Worm (Caenorhabditis elegans) whole organism, young adult: Measurements from ENCODE around the gene F14F7.7.
A peak's percentile ranks its signal among the peaks of the same experiment; 100 is the strongest.

ENCODE experiments used
- C06A6.2 ChIP-seq: fragments of 200-800 bp; sonication (Bioruptor generic); conservative IDR thresholded peaks from 2 replicates; pipeline ENCODE4 v1.3.6; 2022; ENCODE audit warnings: missing genetic modification characterization, missing compliant biosample characterization
- K12H6.12 ChIP-seq: fragments of 200-800 bp; sonication (Bioruptor generic); optimal IDR thresholded peaks from 2 replicates; lab custom pipeline; 2018; ENCODE audit warnings: mild to moderate bottlenecking, missing genetic modification characterization, missing compliant biosample characterization
- ceh-58 ChIP-seq: fragments of 200-800 bp; sonication (Bioruptor generic); IDR thresholded peaks from 2 replicates; pipeline ENCODE4 v1.3.6; 2022; ENCODE audit warnings: missing genetic modification characterization, missing compliant biosample characterization
- dpl-1 ChIP-seq: fragments of 150-350 bp; optimal IDR thresholded peaks from 2 replicates; lab custom pipeline; 2014; ENCODE audit warnings: missing biosample characterization, missing genetic modification reagents, missing genetic modification characterization
- mcd-1 ChIP-seq: fragments of 200-800 bp; sonication (Bioruptor generic); IDR thresholded peaks from 2 replicates; pipeline ENCODE4 v1.3.6; 2022; ENCODE audit warnings: missing genetic modification reagents, missing genetic modification characterization, missing compliant biosample characterization
- snpc-4 ChIP-seq, 5 experiments: fragments of 150-350 bp in 1 of 5; sonication (generic microtip) in 4 of 5; optimal IDR thresholded peaks; 2 replicates each; lab custom pipeline; 2014 to 2018; ENCODE audit warnings: missing genetic modification characterization in 5 of 5, missing biosample characterization in 3 of 5, antibody characterized with exemption in 2 of 5, mild to moderate bottlenecking in 2 of 5, missing compliant biosample characterization in 2 of 5, missing genotype in 2 of 5, moderate library complexity in 2 of 5, missing genetic modification reagents in 1 of 5
- unc-62 ChIP-seq: fragments of 150-350 bp; optimal IDR thresholded peaks from 2 replicates; lab custom pipeline; 2014; ENCODE audit warnings: missing biosample characterization, missing genetic modification reagents, missing genetic modification characterization

DNA sequence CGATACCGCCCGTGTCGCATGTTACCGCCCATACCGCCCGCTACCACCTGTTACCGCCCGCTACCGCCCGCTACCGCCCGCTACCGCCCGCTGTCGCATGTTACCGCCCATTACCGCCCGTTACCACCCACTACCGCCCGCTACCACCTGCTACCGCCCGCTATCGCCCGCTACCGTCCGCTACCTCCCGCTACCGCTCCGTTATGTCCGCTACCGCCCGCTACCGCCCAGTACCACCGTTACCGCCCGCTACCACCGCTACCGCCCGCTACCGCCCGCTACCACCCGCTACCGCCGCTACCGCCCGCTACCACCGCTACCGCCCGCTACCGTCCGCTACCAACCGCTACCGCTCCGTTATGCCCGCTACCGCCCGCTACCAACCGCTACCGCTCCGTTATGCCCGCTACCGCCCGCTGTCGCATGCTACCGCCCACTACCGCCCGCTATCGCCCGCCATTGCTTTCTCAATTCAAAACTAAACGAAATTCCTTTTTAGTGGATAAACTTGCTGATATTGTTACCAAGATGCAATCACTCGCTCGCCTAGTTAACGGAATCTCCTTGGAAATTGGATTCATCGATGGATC lies 1.8 kb downstream of the F14F7.7 start:
- TF ChIP-seq dpl-1 (GFP tag; lab: Kevin White, UChicago) (no peak), mcd-1 (GFP tag; lab: Robert Waterston, UW) (no peak), ceh-58 (GFP tag; lab: Robert Waterston, UW) (peak; percentile 71; the same call in 1 of the 2 replicates), unc-62 (GFP tag; lab: Kevin White, UChicago) (no peak), K12H6.12 (tag; lab: Kevin White, UChicago) (no peak), C06A6.2 (no peak), snpc-4 (GFP tag; optimal IDR thresholded peaks at IDR 0.05; lab: Kevin White, UChicago) (no peak), snpc-4 (tag; optimal IDR thresholded peaks at IDR 0.05; lab: Kevin White, UChicago) (no peak)
